Worm (Caenorhabditis elegans): ENCODE results near the gene nhr-243.

Gene nhr-243

ce11 chrV:18848578-18848977, 51.8 kb downstream of the nhr-243 start:
- TF ChIP-seq mes-2 (tag; optimal IDR thresholded peaks at IDR 0.05; ENCODE audit: poor library complexity, severe bottlenecking), result no peak
- no peak for TF ChIP-seq lir-3 (tag; optimal IDR thresholded peaks at IDR 0.05)
- TF ChIP-seq fos-1 (tag; optimal IDR thresholded peaks at IDR 0.05), result no peak
- TF ChIP-seq set-16 (GFP tag; IDR thresholded peaks at IDR 0.05), result no peak
- TF ChIP-seq hlh-30 (tag; optimal IDR thresholded peaks at IDR 0.05; ENCODE audit: insufficient read depth), result no peak
- TF ChIP-seq lin-15B (tag; optimal IDR thresholded peaks at IDR 0.05), result no peak
- no peak for TF ChIP-seq lim-7 (GFP tag; IDR thresholded peaks at IDR 0.05)
- TF ChIP-seq nhr-48 (tag; optimal IDR thresholded peaks at IDR 0.05), result no peak

- TF ChIP-seq ceh-44 (GFP tag; IDR thresholded peaks at IDR 0.05) (no peak), madf-5 (GFP tag; IDR thresholded peaks at IDR 0.05) (no peak), cey-2 (tag; optimal IDR thresholded peaks at IDR 0.05; ENCODE audit: borderline replicate concordance, insufficient read depth) (no peak), gei-8 (GFP tag; optimal IDR thresholded peaks at IDR 0.05) (no peak), duxl-1 (tag; optimal IDR thresholded peaks at IDR 0.05; ENCODE audit: poor library complexity) (no peak), set-16 (GFP tag; IDR thresholded peaks at IDR 0.05) (no peak), lin-39 (tag; optimal IDR thresholded peaks at IDR 0.05) (no peak), tra-1 (GFP tag; IDR thresholded peaks at IDR 0.05) (no peak), Y75B8A.6 (GFP tag; IDR thresholded peaks at IDR 0.05) (no peak), php-3 (GFP tag; IDR thresholded peaks at IDR 0.05) (no peak), hlh-30 (tag; optimal IDR thresholded peaks at IDR 0.05; ENCODE audit: insufficient read depth) (no peak), spr-3 (GFP tag; optimal IDR thresholded peaks at IDR 0.05) (no peak)
These were observed 53.9 kb downstream of the nhr-243 start, which contains the start of gene nhr-230 for ce11 chrV:18846480-18846879. Gene nhr-230 (plus strand): TSS chrV:18846780.

Data from whole organism, L4 larva.